Worm (Caenorhabditis elegans) whole organism, L4/young adult: Measurements from ENCODE around the gene B0238.9.

Experiments used
- dao-5 ChIP-seq: sonication (generic microtip); optimal IDR thresholded peaks from 2 replicates; lab custom pipeline; 2016; ENCODE audit warnings: missing genotype, missing genetic modification characterization, moderate library complexity, missing compliant biosample characterization
- him-1 ChIP-seq: sonication (generic microtip); optimal IDR thresholded peaks from 2 replicates; lab custom pipeline; 2016; ENCODE audit warnings: missing genotype, missing genetic modification reagents, missing genetic modification characterization, missing compliant biosample characterization

- TF ChIP-seq dao-5 (tag; lab: Kevin White, UChicago) (no peak), him-1 (no peak)
These were observed 9.4 kb upstream of the B0238.9 start, which contains the start of gene Y49G5A.1 for ce11 chrV:5287273-5287672.
